Worm (Caenorhabditis elegans) whole organism, L4 larva: Measurements from ENCODE around the gene sup-18.

ENCODE experiments used
- lin-29 ChIP-seq: fragments of 200-800 bp; sonication (Bioruptor generic); IDR thresholded peaks from 2 replicates; pipeline ENCODE4 v1.3.6; 2022; ENCODE audit warnings: missing genetic modification reagents, missing genetic modification characterization, missing compliant biosample characterization
- lin-39 ChIP-seq: fragments of 150-350 bp; optimal IDR thresholded peaks from 2 replicates; lab custom pipeline; 2014; ENCODE audit warnings: missing biosample characterization, missing genetic modification reagents, missing genetic modification characterization
- spr-1 ChIP-seq: sonication (generic microtip); optimal IDR thresholded peaks from 2 replicates; lab custom pipeline; 2016; ENCODE audit warnings: mild to moderate bottlenecking, missing genetic modification characterization, missing compliant biosample characterization

DNA sequence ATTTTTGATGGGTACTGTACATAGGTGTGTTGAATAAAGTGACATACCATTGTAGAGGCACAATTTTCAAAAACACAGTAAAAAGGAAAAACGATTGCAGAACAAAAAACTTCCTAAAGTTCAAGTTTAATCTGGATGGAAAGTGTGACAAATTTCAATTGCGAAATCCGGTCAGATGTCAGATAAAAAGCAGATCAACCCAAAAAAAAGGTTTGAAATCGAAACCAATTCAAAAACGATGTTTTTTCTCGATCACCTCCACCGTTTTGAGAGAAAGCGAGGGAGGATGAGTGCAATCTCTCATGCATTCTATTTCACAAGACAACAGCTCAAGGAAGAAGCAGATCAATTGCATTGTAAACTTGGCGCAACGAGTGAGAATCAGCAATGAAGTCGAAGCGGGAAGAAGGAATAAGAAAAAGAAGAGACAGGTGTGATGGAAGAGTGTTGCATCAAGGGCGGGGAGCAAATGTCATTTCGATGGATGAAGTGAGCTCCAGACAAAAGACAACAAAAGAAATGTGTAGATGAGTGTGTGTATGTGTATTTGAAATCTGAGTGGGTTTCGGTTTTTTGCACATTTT lies 1.5 kb upstream of the sup-18 start:
- no peak for TF ChIP-seq lin-29 (GFP tag; lab: Robert Waterston, UW)
- no peak for TF ChIP-seq spr-1 (tag; lab: Kevin White, UChicago)
- TF ChIP-seq lin-39 (tag; lab: Kevin White, UChicago): no peak
